Fruit fly (Drosophila melanogaster) whole organism, embryonic: ENCODE results near the gene CG15330.

Experiments used
- Antp ChIP-seq: fragments of 200-800 bp; sonication (Bioruptor generic); optimal IDR thresholded peaks from 3 replicates; lab custom pipeline; 2016; ENCODE audit warnings: missing biosample characterization, missing genetic modification characterization
- BtbVII ChIP-seq: fragments of 200-800 bp; sonication (Bioruptor generic); optimal IDR thresholded peaks from 3 replicates; lab custom pipeline; 2017; ENCODE audit warnings: missing biosample characterization, mild to moderate bottlenecking, missing genetic modification characterization
- CG10147 ChIP-seq: fragments of 200-800 bp; sonication (Bioruptor generic); optimal IDR thresholded peaks from 2 replicates; lab custom pipeline; 2019; ENCODE audit warnings: missing biosample characterization, mild to moderate bottlenecking, missing genetic modification characterization, moderate library complexity
- CG10267 ChIP-seq: fragments of 200-800 bp; sonication (Bioruptor generic); optimal IDR thresholded peaks from 2 replicates; lab custom pipeline; 2018; ENCODE audit warnings: missing biosample characterization, mild to moderate bottlenecking, missing genetic modification characterization, moderate library complexity
- CG10366 ChIP-seq: fragments of 200-800 bp; sonication (Bioruptor generic); IDR thresholded peaks from 2 replicates; pipeline ENCODE4 v1.3.6; 2022; ENCODE audit warnings: missing biosample characterization, missing genetic modification characterization
- CG10431 ChIP-seq: fragments of 200-800 bp; sonication (Bioruptor generic); optimal IDR thresholded peaks from 3 replicates; lab custom pipeline; 2018; ENCODE audit warnings: missing biosample characterization, mild to moderate bottlenecking, missing genetic modification characterization
- CG10959 ChIP-seq: fragments of 200-800 bp; sonication (Bioruptor generic); IDR thresholded peaks from 2 replicates; pipeline ENCODE4 v1.3.6; 2022; ENCODE audit warnings: missing biosample characterization, missing genetic modification characterization
- CG10979 ChIP-seq: fragments of 200-800 bp; sonication (Bioruptor generic); optimal IDR thresholded peaks from 2 replicates; lab custom pipeline; 2018; ENCODE audit warnings: missing biosample characterization, mild to moderate bottlenecking, missing genetic modification characterization, moderate library complexity
- CG12104 ChIP-seq: fragments of 200-800 bp; sonication (Bioruptor generic); optimal IDR thresholded peaks from 3 replicates; lab custom pipeline; 2016; ENCODE audit warnings: missing biosample characterization, missing genetic modification characterization
- CG13123 ChIP-seq: fragments of 200-800 bp; sonication (Bioruptor generic); optimal IDR thresholded peaks from 2 replicates; lab custom pipeline; 2016; ENCODE audit warnings: missing biosample characterization, missing genetic modification characterization
- CG13296 ChIP-seq: fragments of 200-800 bp; sonication (Bioruptor generic); optimal IDR thresholded peaks from 3 replicates; lab custom pipeline; 2018; ENCODE audit warnings: missing biosample characterization, mild to moderate bottlenecking, missing genetic modification characterization
- CG14014 ChIP-seq: fragments of 200-800 bp; sonication (Bioruptor generic); IDR thresholded peaks from 2 replicates; pipeline ENCODE4 v1.3.6; 2022; ENCODE audit warnings: missing biosample characterization, missing genetic modification characterization
- CG15514 ChIP-seq: fragments of 200-800 bp; sonication (Bioruptor generic); optimal IDR thresholded peaks from 3 replicates; lab custom pipeline; 2017; ENCODE audit warnings: missing biosample characterization, missing genetic modification characterization, mild to moderate bottlenecking, moderate library complexity, missing genetic modification reagents
- CG2129 ChIP-seq: fragments of 200-800 bp; sonication (Bioruptor generic); IDR thresholded peaks from 2 replicates; pipeline ENCODE4 v1.3.6; 2022; ENCODE audit warnings: missing biosample characterization, missing genetic modification characterization; ENCODE audit not compliant: partially characterized antibody
- CG2199 ChIP-seq: fragments of 200-800 bp; sonication (Bioruptor generic); IDR thresholded peaks from 3 replicates; pipeline ENCODE4 v1.3.6; 2022; ENCODE audit warnings: missing biosample characterization, missing genetic modification characterization
- CG3281 ChIP-seq: fragments of 200-800 bp; sonication (Bioruptor generic); optimal IDR thresholded peaks from 3 replicates; lab custom pipeline; 2017; ENCODE audit warnings: missing biosample characterization, mild to moderate bottlenecking, missing genetic modification characterization
- CG6854 ChIP-seq: fragments of 200-800 bp; sonication (Bioruptor generic); optimal IDR thresholded peaks from 3 replicates; lab custom pipeline; 2017; ENCODE audit warnings: missing biosample characterization, mild to moderate bottlenecking, missing genetic modification characterization
- CG7357 ChIP-seq: fragments of 200-800 bp; sonication (Bioruptor generic); IDR thresholded peaks from 3 replicates; pipeline ENCODE4 v1.3.6; 2022; ENCODE audit warnings: missing biosample characterization, missing genetic modification characterization
- CG9437 ChIP-seq: fragments of 200-800 bp; sonication (Bioruptor generic); optimal IDR thresholded peaks from 2 replicates; lab custom pipeline; 2018; ENCODE audit warnings: missing biosample characterization, mild to moderate bottlenecking, missing genetic modification characterization
- CG9727 ChIP-seq: fragments of 200-800 bp; sonication (Bioruptor generic); optimal IDR thresholded peaks from 3 replicates; lab custom pipeline; 2017; ENCODE audit warnings: missing biosample characterization, mild to moderate bottlenecking, missing genetic modification characterization
- CrebB ChIP-seq: fragments of 200-800 bp; sonication (Bioruptor generic); optimal IDR thresholded peaks from 3 replicates; lab custom pipeline; 2018; ENCODE audit warnings: missing biosample characterization, mild to moderate bottlenecking, missing genetic modification characterization
- Dll ChIP-seq: fragments of 200-800 bp; sonication (Bioruptor generic); IDR thresholded peaks from 4 replicates; pipeline ENCODE4 v1.3.6; 2022; ENCODE audit warnings: missing biosample characterization, missing genetic modification characterization; ENCODE audit not compliant: partially characterized antibody
- E2f2 ChIP-seq: fragments of 200-800 bp; sonication (Bioruptor generic); IDR thresholded peaks from 2 replicates; pipeline ENCODE4 v1.3.6; 2022; ENCODE audit warnings: missing biosample characterization, missing genetic modification characterization
- Ets97D ChIP-seq: fragments of 200-800 bp; sonication (Bioruptor generic); optimal IDR thresholded peaks from 3 replicates; lab custom pipeline; 2016; ENCODE audit warnings: missing biosample characterization, missing genetic modification characterization
- Fer3 ChIP-seq: fragments of 200-800 bp; sonication (Bioruptor generic); optimal IDR thresholded peaks from 2 replicates; lab custom pipeline; 2018; ENCODE audit warnings: missing biosample characterization, mild to moderate bottlenecking, missing genetic modification characterization, moderate library complexity
- Hr51 ChIP-seq, 2 experiments: fragments of 200-800 bp; sonication (Bioruptor generic); optimal IDR thresholded peaks; 2 replicates in 1 of 2; 3 replicates in 1 of 2; lab custom pipeline; 2016 to 2018; ENCODE audit warnings: missing biosample characterization in 2 of 2, missing genetic modification characterization in 2 of 2, mild to moderate bottlenecking in 1 of 2, moderate library complexity in 1 of 2
- Hsf ChIP-seq: fragments of 200-800 bp; sonication (Bioruptor generic); optimal IDR thresholded peaks from 3 replicates; lab custom pipeline; 2016; ENCODE audit warnings: missing biosample characterization, missing genetic modification characterization
- MESR4 ChIP-seq: fragments of 200-800 bp; sonication (Bioruptor generic); optimal IDR thresholded peaks from 2 replicates; lab custom pipeline; 2018; ENCODE audit warnings: missing biosample characterization, mild to moderate bottlenecking, missing genetic modification characterization, moderate library complexity
- Opbp ChIP-seq: fragments of 200-800 bp; sonication (Bioruptor generic); IDR thresholded peaks from 3 replicates; pipeline ENCODE4 v1.3.6; 2022; ENCODE audit warnings: missing biosample characterization, missing genetic modification characterization; ENCODE audit not compliant: partially characterized antibody
- PHDP ChIP-seq: fragments of 200-800 bp; sonication (Bioruptor generic); optimal IDR thresholded peaks from 3 replicates; lab custom pipeline; 2018; ENCODE audit warnings: missing biosample characterization, mild to moderate bottlenecking, missing genetic modification characterization, moderate library complexity
- Rfx ChIP-seq: fragments of 200-800 bp; sonication (Bioruptor generic); IDR thresholded peaks from 2 replicates; pipeline ENCODE4 v1.3.6; 2022; ENCODE audit warnings: missing biosample characterization, missing genetic modification characterization
- Ssrp ChIP-seq: fragments of 200-800 bp; sonication (Bioruptor generic); optimal IDR thresholded peaks from 2 replicates; lab custom pipeline; 2018; ENCODE audit warnings: missing biosample characterization, mild to moderate bottlenecking, missing genetic modification characterization, moderate library complexity
- ase ChIP-seq: fragments of 200-800 bp; sonication (Bioruptor generic); IDR thresholded peaks from 3 replicates; pipeline ENCODE4 v1.3.6; 2022; ENCODE audit warnings: missing biosample characterization, missing genetic modification characterization
- bowl ChIP-seq: fragments of 200-800 bp; sonication (Bioruptor generic); IDR thresholded peaks from 2 replicates; pipeline ENCODE4 v1.3.6; 2022; ENCODE audit warnings: missing biosample characterization, missing genetic modification characterization
- dpn ChIP-seq, 2 experiments: fragments of 200-800 bp; sonication (Bioruptor generic); optimal IDR thresholded peaks; 3 replicates each; lab custom pipeline; 2016; ENCODE audit warnings: missing biosample characterization in 2 of 2, missing genetic modification characterization in 2 of 2
- eve ChIP-seq, 2 experiments: fragments of >200 bp; optimal IDR thresholded peaks; 2 replicates each; lab custom pipeline; 2017; ENCODE audit warnings: missing biosample characterization in 2 of 2, missing genetic modification characterization in 2 of 2
- fd3F ChIP-seq: fragments of 200-800 bp; sonication (Bioruptor generic); optimal IDR thresholded peaks from 2 replicates; lab custom pipeline; 2018; ENCODE audit warnings: missing biosample characterization, mild to moderate bottlenecking, missing genetic modification characterization, moderate library complexity
- fru ChIP-seq: fragments of >200 bp; optimal IDR thresholded peaks from 2 replicates; lab custom pipeline; 2017
- gfzf ChIP-seq: fragments of 200-800 bp; sonication (Bioruptor generic); optimal IDR thresholded peaks from 2 replicates; lab custom pipeline; 2016; ENCODE audit warnings: missing biosample characterization, mild to moderate bottlenecking, missing genetic modification characterization, moderate library complexity
- hbn ChIP-seq: fragments of 200-800 bp; sonication (Bioruptor generic); IDR thresholded peaks from 2 replicates; pipeline ENCODE4 v1.3.6; 2022; ENCODE audit warnings: missing biosample characterization, missing genetic modification characterization; ENCODE audit not compliant: partially characterized antibody
- knrl ChIP-seq: fragments of 200-800 bp; sonication (Bioruptor generic); IDR thresholded peaks from 3 replicates; pipeline ENCODE4 v1.3.6; 2022; ENCODE audit warnings: missing biosample characterization, missing genetic modification characterization; ENCODE audit not compliant: partially characterized antibody
- lbe ChIP-seq: fragments of 200-800 bp; sonication (Bioruptor generic); optimal IDR thresholded peaks from 2 replicates; lab custom pipeline; 2016; ENCODE audit warnings: missing biosample characterization, mild to moderate bottlenecking, missing genetic modification characterization
- lmd ChIP-seq: fragments of 200-800 bp; sonication (Bioruptor generic); IDR thresholded peaks from 2 replicates; pipeline ENCODE4 v1.3.6; 2022; ENCODE audit warnings: missing biosample characterization, missing genetic modification characterization
- nerfin-2 ChIP-seq: fragments of 200-800 bp; sonication (Bioruptor generic); IDR thresholded peaks from 2 replicates; pipeline ENCODE4 v1.3.6; 2022; ENCODE audit warnings: missing biosample characterization, missing genetic modification characterization; ENCODE audit not compliant: partially characterized antibody
- pita ChIP-seq: fragments of 200-800 bp; sonication (Bioruptor generic); optimal IDR thresholded peaks from 2 replicates; lab custom pipeline; 2017; ENCODE audit warnings: missing biosample characterization, mild to moderate bottlenecking, missing genetic modification characterization
- prd ChIP-seq, 3 experiments: fragments of >200 bp in 2 of 3; fragments of 200-800 bp in 1 of 3; sonication (Bioruptor generic) in 1 of 3; optimal IDR thresholded peaks in 2 of 3; IDR thresholded peaks in 1 of 3; 2 replicates in 2 of 3; 3 replicates in 1 of 3; pipeline versions ENCODE4 v1.3.6 to Lab custom; 2017 to 2022; ENCODE audit warnings: missing biosample characterization in 1 of 3, missing genetic modification characterization in 1 of 3
- ranshi ChIP-seq: fragments of 200-800 bp; sonication (Bioruptor generic); IDR thresholded peaks from 2 replicates; pipeline ENCODE4 v1.3.6; 2022; ENCODE audit warnings: missing biosample characterization, missing genetic modification characterization
- unpg ChIP-seq: fragments of 200-800 bp; sonication (Bioruptor generic); optimal IDR thresholded peaks from 3 replicates; lab custom pipeline; 2018; ENCODE audit warnings: missing biosample characterization, mild to moderate bottlenecking, missing genetic modification characterization, moderate library complexity

Gene CG15330

dm6 chrX:7968215-7968799 is 12.4 kb downstream of the CG15330 start, which contains the start of gene sws (continued):
- no peak for TF ChIP-seq eve (GFP tag; optimal IDR thresholded peaks at IDR 0.05; lab: Kevin White, UChicago)
- TF ChIP-seq CG10959 (GFP tag; lab: Robert Waterston, UW): no peak
- TF ChIP-seq CG15514 (GFP tag; lab: Kevin White, UChicago): peak; percentile 43
- TF ChIP-seq CG3281 (GFP tag; lab: Kevin White, UChicago): peak; percentile 49
- no peak for TF ChIP-seq Antp (GFP tag; lab: Kevin White, UChicago)
- no peak for TF ChIP-seq pita
- TF ChIP-seq dpn (GFP tag; optimal IDR thresholded peaks at IDR 0.05; lab: Kevin White, UChicago): peak in 1 of 2 experiments; percentile 30
- peak; percentile 69; the same call in 3 of the 4 replicates for TF ChIP-seq Dll (GFP tag; lab: Robert Waterston, UW)
- no peak for TF ChIP-seq CG2199 (GFP tag; lab: Robert Waterston, UW)
- TF ChIP-seq Hr51 (GFP tag; optimal IDR thresholded peaks at IDR 0.05; lab: Kevin White, UChicago): peak in 1 of 2 experiments; percentile 64
- peak; percentile 30 for TF ChIP-seq CG13296 (GFP tag; lab: Kevin White, UChicago)
- no peak for TF ChIP-seq fru
- TF ChIP-seq CG9437 (GFP tag; lab: Kevin White, UChicago): peak; percentile 28
- 0 out of 2 replicates have a peak, but pooled peaks have one; percentile 17 for TF ChIP-seq E2f2 (GFP tag; lab: Robert Waterston, UW)
- peak; percentile 41 for TF ChIP-seq CG12104 (GFP tag; lab: Kevin White, UChicago)
- peak; percentile 29 for TF ChIP-seq CG10979 (tag; lab: Kevin White, UChicago)
- TF ChIP-seq ase: no peak
- TF ChIP-seq CG6854 (GFP tag; lab: Kevin White, UChicago): no peak
- TF ChIP-seq CG10267 (tag; lab: Kevin White, UChicago): peak; percentile 32
- peak; percentile 36 for TF ChIP-seq unpg (GFP tag; lab: Kevin White, UChicago)
- TF ChIP-seq hbn: peak; percentile 35; the same call in 1 of the 2 replicates
- peak; percentile 22 for TF ChIP-seq Fer3 (tag; lab: Kevin White, UChicago)
- TF ChIP-seq bowl (GFP tag; lab: Robert Waterston, UW): no peak
- TF ChIP-seq BtbVII (GFP tag; lab: Kevin White, UChicago): peak; percentile 8
- peak; percentile 39 for TF ChIP-seq fd3F (GFP tag; lab: Kevin White, UChicago)
- peak; percentile 57 for TF ChIP-seq CG9727 (GFP tag; lab: Kevin White, UChicago)
- peak; percentile 8; the same call in 1 of the 2 replicates for TF ChIP-seq lmd (GFP tag; lab: Robert Waterston, UW)
- no peak for TF ChIP-seq CG13123 (GFP tag; lab: Kevin White, UChicago)
- 0 out of 2 replicates have a peak, but pooled peaks have one; percentile 30 for TF ChIP-seq CG2129 (GFP tag; lab: Robert Waterston, UW)
- TF ChIP-seq CG10366 (GFP tag; lab: Robert Waterston, UW): peak; percentile 12; the same call in 1 of the 2 replicates
- TF ChIP-seq PHDP: peak; percentile 53
- peak; percentile 42; the same call in 1 of the 2 replicates for TF ChIP-seq ranshi (GFP tag; lab: Robert Waterston, UW)
- TF ChIP-seq Ssrp (tag; lab: Kevin White, UChicago): peak; percentile 37
- TF ChIP-seq CG7357 (GFP tag; lab: Robert Waterston, UW): no peak
- peak; percentile 41; the same call in 1 of the 2 replicates for TF ChIP-seq nerfin-2
- TF ChIP-seq Ets97D: peak; percentile 40
- TF ChIP-seq CG10431 (GFP tag; lab: Kevin White, UChicago): peak; percentile 4
- no peak for TF ChIP-seq CG14014
- no peak for TF ChIP-seq CrebB
- TF ChIP-seq MESR4 (GFP tag; lab: Kevin White, UChicago): peak; percentile 30
- peak; percentile 53; the same call in 2 of the 3 replicates for TF ChIP-seq knrl (GFP tag; lab: Robert Waterston, UW)
- TF ChIP-seq prd (optimal IDR thresholded peaks at IDR 0.05; lab: Kevin White, UChicago): no peak
- 0 out of 3 replicates have a peak, but pooled peaks have one; percentile 19 for TF ChIP-seq prd (GFP tag; IDR thresholded peaks at IDR 0.05; lab: Robert Waterston, UW)
- TF ChIP-seq gfzf (GFP tag; lab: Kevin White, UChicago): peak; percentile 36
- peak; percentile 1 for TF ChIP-seq lbe (GFP tag; lab: Kevin White, UChicago)
- TF ChIP-seq Rfx: no peak; the same call in 1 of the 2 replicates
- TF ChIP-seq Opbp (GFP tag; lab: Robert Waterston, UW): peak; percentile 52; the same call in 2 of the 3 replicates
- TF ChIP-seq CG10147 (GFP tag; lab: Kevin White, UChicago): peak; percentile 5
- no peak for TF ChIP-seq Hsf (GFP tag; lab: Kevin White, UChicago)
